Fruit fly (Drosophila melanogaster) whole organism, wandering third instar larva: ENCODE data around the gene mei-217.

Experiments used
- Abd-B ChIP-seq: fragments of >200 bp; optimal IDR thresholded peaks from 2 replicates; lab custom pipeline; 2017; ENCODE audit warnings: missing biosample characterization, missing genetic modification characterization
- CG32264 ChIP-seq: fragments of 200-800 bp; sonication (Bioruptor generic); optimal IDR thresholded peaks from 2 replicates; lab custom pipeline; 2016; ENCODE audit warnings: missing biosample characterization, missing genetic modification characterization
- CG9705 ChIP-seq: fragments of 200-800 bp; sonication (Bioruptor generic); optimal IDR thresholded peaks from 2 replicates; lab custom pipeline; 2018; ENCODE audit warnings: missing biosample characterization, mild to moderate bottlenecking, missing genetic modification characterization
- CrebA ChIP-seq: fragments of 200-800 bp; sonication (Bioruptor generic); optimal IDR thresholded peaks from 2 replicates; lab custom pipeline; 2016; ENCODE audit warnings: missing biosample characterization, mild to moderate bottlenecking, missing genetic modification characterization, borderline replicate concordance
- Dif ChIP-seq: fragments of 200-275, 200-300 bp; sonication (Bioruptor generic); optimal IDR thresholded peaks from 2 replicates; lab custom pipeline; 2018; ENCODE audit warnings: missing biosample characterization, missing genetic modification characterization; ENCODE audit not compliant: partially characterized antibody
- GATAd ChIP-seq: sonication (Bioruptor generic); optimal IDR thresholded peaks from 2 replicates; lab custom pipeline; 2016; ENCODE audit warnings: missing biosample characterization, missing genetic modification characterization
- Hr78 ChIP-seq: fragments of >200 bp; optimal IDR thresholded peaks from 2 replicates; lab custom pipeline; 2017; ENCODE audit warnings: missing biosample characterization, missing genetic modification characterization
- Hr83 ChIP-seq: fragments of 200-300 bp; sonication (Bioruptor generic); optimal IDR thresholded peaks from 2 replicates; lab custom pipeline; 2016; ENCODE audit warnings: missing biosample characterization, mild to moderate bottlenecking, missing genetic modification characterization, moderate library complexity; ENCODE audit not compliant: poor library complexity, severe bottlenecking
- Mio ChIP-seq: sonication (Bioruptor generic); optimal IDR thresholded peaks from 2 replicates; lab custom pipeline; 2016; ENCODE audit warnings: missing biosample characterization, missing genetic modification characterization
- Myc ChIP-seq: fragments of >200 bp; optimal IDR thresholded peaks from 2 replicates; lab custom pipeline; 2017
- N ChIP-seq: fragments of >200 bp; optimal IDR thresholded peaks from 2 replicates; lab custom pipeline; 2018; ENCODE audit warnings: missing biosample characterization, missing external identifiers, missing genetic modification characterization
- OdsH ChIP-seq: fragments of 200-800 bp; sonication (Bioruptor generic); optimal IDR thresholded peaks from 2 replicates; lab custom pipeline; 2016; ENCODE audit warnings: missing biosample characterization, mild to moderate bottlenecking, missing genetic modification characterization
- Rel ChIP-seq, 2 experiments: fragments of 200-800 bp; sonication (Bioruptor generic) in 1 of 2; optimal IDR thresholded peaks; 2 replicates in 1 of 2; 3 replicates in 1 of 2; lab custom pipeline; 2016 to 2019; ENCODE audit warnings: mild to moderate bottlenecking in 2 of 2, missing biosample characterization in 2 of 2, missing genetic modification characterization in 2 of 2, moderate library complexity in 1 of 2
- Sp1 ChIP-seq: fragments of 200-800 bp; sonication (Bioruptor generic); optimal IDR thresholded peaks from 3 replicates; lab custom pipeline; 2019; ENCODE audit warnings: missing biosample characterization, mild to moderate bottlenecking, missing genetic modification characterization, moderate library complexity
- brk ChIP-seq: fragments of 200-800 bp; sonication (Bioruptor generic); optimal IDR thresholded peaks from 2 replicates; lab custom pipeline; 2016; ENCODE audit warnings: missing biosample characterization, mild to moderate bottlenecking, missing genetic modification characterization
- dl ChIP-seq, 2 experiments: fragments of 175-275, 200-275 bp in 1 of 2; fragments of 200-275 bp in 1 of 2; sonication (Bioruptor generic); optimal IDR thresholded peaks; lab custom pipeline; 2018; ENCODE audit warnings: mild to moderate bottlenecking in 2 of 2, missing biosample characterization in 2 of 2, missing genetic modification characterization in 2 of 2, moderate library complexity in 2 of 2; ENCODE audit not compliant: partially characterized antibody in 2 of 2, insufficient read depth in 1 of 2
- dmrt93B ChIP-seq: fragments of 200-800 bp; sonication (Bioruptor generic); optimal IDR thresholded peaks from 2 replicates; lab custom pipeline; 2018; ENCODE audit warnings: missing biosample characterization, mild to moderate bottlenecking, missing genetic modification characterization
- dsf ChIP-seq: sonication (Bioruptor generic); optimal IDR thresholded peaks from 2 replicates; lab custom pipeline; 2016; ENCODE audit warnings: missing biosample characterization, missing genetic modification characterization, borderline replicate concordance
- ey ChIP-seq: fragments of 200-800 bp; sonication (Bioruptor generic); optimal IDR thresholded peaks from 2 replicates; lab custom pipeline; 2016; ENCODE audit warnings: missing biosample characterization, missing genetic modification characterization
- foxo ChIP-seq, 2 experiments: fragments of 200-800 bp; sonication (Bioruptor generic); optimal IDR thresholded peaks; 2 replicates in 1 of 2; 3 replicates in 1 of 2; lab custom pipeline; 2016 to 2017; ENCODE audit warnings: missing biosample characterization in 2 of 2, missing genetic modification characterization in 2 of 2
- h ChIP-seq: fragments of 200-800 bp; sonication (Bioruptor generic); optimal IDR thresholded peaks from 3 replicates; lab custom pipeline; 2016; ENCODE audit warnings: missing biosample characterization, mild to moderate bottlenecking, missing genetic modification characterization
- jim ChIP-seq: fragments of 175-275, 200-325 bp; sonication (Bioruptor generic); optimal IDR thresholded peaks from 2 replicates; lab custom pipeline; 2016; ENCODE audit warnings: missing biosample characterization, mild to moderate bottlenecking, missing genetic modification characterization
- lola ChIP-seq: fragments of >200 bp; optimal IDR thresholded peaks from 2 replicates; lab custom pipeline; 2017; ENCODE audit warnings: missing biosample characterization, missing genetic modification characterization
- pan ChIP-seq: fragments of >200 bp; optimal IDR thresholded peaks from 2 replicates; lab custom pipeline; 2017
- psq ChIP-seq: fragments of 200-800 bp; sonication (Bioruptor generic); optimal IDR thresholded peaks from 3 replicates; lab custom pipeline; 2017; ENCODE audit warnings: missing biosample characterization, mild to moderate bottlenecking, missing genetic modification characterization, moderate library complexity
- rgr ChIP-seq: fragments of 200-800 bp; sonication (Bioruptor generic); optimal IDR thresholded peaks from 3 replicates; lab custom pipeline; 2016; ENCODE audit warnings: missing biosample characterization, mild to moderate bottlenecking, missing genetic modification characterization
- sage ChIP-seq: fragments of 200-800 bp; sonication (Bioruptor generic); optimal IDR thresholded peaks from 2 replicates; lab custom pipeline; 2016; ENCODE audit warnings: missing biosample characterization, mild to moderate bottlenecking, missing genetic modification characterization
- sv ChIP-seq: fragments of 200-800 bp; sonication (Bioruptor generic); optimal IDR thresholded peaks from 3 replicates; lab custom pipeline; 2016; ENCODE audit warnings: missing biosample characterization, missing genetic modification characterization
- tai ChIP-seq: sonication (Bioruptor generic); optimal IDR thresholded peaks from 2 replicates; lab custom pipeline; 2016; ENCODE audit warnings: missing biosample characterization, missing genetic modification characterization
- usp ChIP-seq: fragments of >200 bp; optimal IDR thresholded peaks from 2 replicates; lab custom pipeline; 2017; ENCODE audit warnings: missing biosample characterization, missing genetic modification characterization
- woc ChIP-seq: sonication (Bioruptor generic); optimal IDR thresholded peaks from 2 replicates; lab custom pipeline; 2016; ENCODE audit warnings: missing biosample characterization, mild to moderate bottlenecking, missing genetic modification characterization

The mei-217 gene

DNA sequence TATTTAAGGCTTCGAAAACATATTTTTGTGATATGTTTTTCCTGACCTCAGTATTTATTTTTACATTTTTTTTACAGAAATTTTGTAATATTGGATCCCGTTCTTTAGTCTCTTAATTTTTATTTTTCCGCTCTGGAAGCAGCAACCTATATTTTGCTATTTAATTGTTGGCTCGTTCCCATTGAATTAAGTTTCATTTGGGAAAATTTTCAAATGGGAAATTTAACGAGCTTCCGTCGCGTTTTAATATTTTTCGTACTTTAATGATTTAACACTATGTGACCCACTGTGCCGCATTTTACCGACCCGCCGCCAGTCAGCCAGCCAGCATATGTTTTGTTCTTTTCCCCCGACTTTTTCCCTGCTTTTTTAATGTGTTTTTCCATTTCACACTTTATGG, 31.5 kb downstream of the mei-217 start:
- no peak for TF ChIP-seq Rel (GFP tag; optimal IDR thresholded peaks at IDR 0.05; lab: Kevin White, UChicago)
- no peak for TF ChIP-seq Rel (tag; optimal IDR thresholded peaks at IDR 0.05; lab: Kevin White, UChicago)
- TF ChIP-seq Mio (GFP tag; lab: Kevin White, UChicago) = no peak
- TF ChIP-seq OdsH (GFP tag; lab: Kevin White, UChicago) = no peak
- no peak for TF ChIP-seq dl (GFP tag; optimal IDR thresholded peaks at IDR 0.05; lab: Kevin White, UChicago; ENCODE audit: insufficient read depth in 1 of 2, partially characterized antibody in 2 of 2)
- no peak for TF ChIP-seq usp (GFP tag; lab: Kevin White, UChicago)
- TF ChIP-seq ey = no peak

dm6 chrX:17110556-17111177, 32.1 kb downstream of the mei-217 start:
- TF ChIP-seq dsf (GFP tag; lab: Kevin White, UChicago) (no peak), foxo (GFP tag; optimal IDR thresholded peaks at IDR 0.05; lab: Kevin White, UChicago) (no peak), Hr83 (GFP tag; lab: Kevin White, UChicago) (no peak), lola (GFP tag; lab: Kevin White, UChicago) (no peak), Dif (no peak), CG32264 (no peak), sv (GFP tag; lab: Kevin White, UChicago) (no peak), CrebA (GFP tag; lab: Kevin White, UChicago) (no peak), usp (GFP tag; lab: Kevin White, UChicago) (no peak), dmrt93B (no peak), N (GFP tag; lab: Kevin White, UChicago) (no peak), woc (GFP tag; lab: Kevin White, UChicago) (no peak), tai (GFP tag; lab: Kevin White, UChicago) (no peak), CG9705 (GFP tag; lab: Kevin White, UChicago) (no peak), rgr (GFP tag; lab: Kevin White, UChicago) (no peak), psq (GFP tag; lab: Kevin White, UChicago) (no peak), dl (GFP tag; optimal IDR thresholded peaks at IDR 0.05; lab: Kevin White, UChicago; ENCODE audit: insufficient read depth in 1 of 2, partially characterized antibody in 2 of 2) (no peak)
- TF ChIP-seq, all 38 proteins: peak for 0

DNA sequence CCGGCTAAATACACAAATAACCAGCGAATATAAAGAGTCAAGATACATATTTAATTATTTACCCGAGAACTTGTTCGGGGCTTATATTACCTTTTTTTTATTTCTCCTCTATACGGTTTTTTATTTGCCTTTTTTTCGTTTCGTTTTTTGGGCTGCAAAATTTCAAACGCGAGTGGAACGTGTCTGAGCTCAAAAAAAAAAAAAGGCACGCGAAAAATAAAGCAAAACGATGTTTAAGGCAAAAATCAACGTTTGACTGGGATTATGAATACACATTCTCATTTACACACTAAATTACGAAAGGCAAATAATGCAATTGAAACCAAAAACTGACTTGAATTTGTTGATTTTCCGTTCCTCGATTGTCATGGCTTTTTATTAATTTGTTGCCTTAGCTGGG, 33.1 kb downstream of the mei-217 start:
- TF ChIP-seq foxo (GFP tag; optimal IDR thresholded peaks at IDR 0.05; lab: Kevin White, UChicago) = no peak
- no peak for TF ChIP-seq GATAd (GFP tag; lab: Kevin White, UChicago)
- TF ChIP-seq dl (GFP tag; optimal IDR thresholded peaks at IDR 0.05; lab: Kevin White, UChicago; ENCODE audit: insufficient read depth in 1 of 2, partially characterized antibody in 2 of 2) = no peak
- TF ChIP-seq jim (GFP tag; lab: Kevin White, UChicago) = peak; percentile 36
- peak; percentile 20 for TF ChIP-seq Rel (GFP tag; optimal IDR thresholded peaks at IDR 0.05; lab: Kevin White, UChicago)
- no peak for TF ChIP-seq Rel (tag; optimal IDR thresholded peaks at IDR 0.05; lab: Kevin White, UChicago)
- TF ChIP-seq Mio (GFP tag; lab: Kevin White, UChicago) = no peak
- no peak for TF ChIP-seq brk (GFP tag; lab: Kevin White, UChicago)
- no peak for TF ChIP-seq Hr78
- no peak for TF ChIP-seq sage
- no peak for TF ChIP-seq h (GFP tag; lab: Kevin White, UChicago)
- no peak for TF ChIP-seq woc (GFP tag; lab: Kevin White, UChicago)
- TF ChIP-seq CrebA (GFP tag; lab: Kevin White, UChicago) = peak; percentile 46
- no peak for TF ChIP-seq usp (GFP tag; lab: Kevin White, UChicago)
- TF ChIP-seq pan (lab: Kevin White, UChicago) = no peak
- TF ChIP-seq Abd-B (GFP tag; lab: Kevin White, UChicago) = no peak
- peak; percentile 64 for TF ChIP-seq Sp1 (GFP tag; lab: Kevin White, UChicago)
- TF ChIP-seq sv (GFP tag; lab: Kevin White, UChicago) = no peak
- no peak for TF ChIP-seq Myc

DNA sequence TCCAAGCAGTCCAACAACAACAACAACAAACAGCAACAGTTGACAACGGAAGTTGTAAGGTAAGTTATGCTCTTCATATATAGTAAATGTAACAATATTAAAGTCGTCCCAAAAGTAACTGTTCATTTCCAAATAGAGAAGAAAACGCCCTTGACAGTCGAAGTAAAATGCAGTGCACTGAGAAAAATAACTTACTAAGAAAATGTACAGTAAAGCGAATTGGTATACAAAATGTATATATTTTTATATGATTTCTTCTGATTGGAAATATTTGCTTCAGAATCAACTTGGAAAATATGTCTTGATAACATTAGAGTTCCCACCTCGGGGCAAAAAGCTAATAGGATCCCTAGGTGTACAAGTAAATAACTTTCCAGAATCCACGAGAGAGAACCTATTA, 34.8 kb downstream of the mei-217 start:
- TF ChIP-seq Rel (GFP tag; optimal IDR thresholded peaks at IDR 0.05; lab: Kevin White, UChicago) (no peak), Rel (tag; optimal IDR thresholded peaks at IDR 0.05; lab: Kevin White, UChicago) (no peak), Hr83 (GFP tag; lab: Kevin White, UChicago) (no peak), Sp1 (GFP tag; lab: Kevin White, UChicago) (no peak), tai (GFP tag; lab: Kevin White, UChicago) (no peak), OdsH (GFP tag; lab: Kevin White, UChicago) (no peak), Hr78 (no peak), jim (GFP tag; lab: Kevin White, UChicago) (no peak), GATAd (GFP tag; lab: Kevin White, UChicago) (no peak), Dif (no peak), CG32264 (no peak), h (GFP tag; lab: Kevin White, UChicago) (no peak), ey (no peak), pan (lab: Kevin White, UChicago) (no peak), usp (GFP tag; lab: Kevin White, UChicago) (no peak), dmrt93B (no peak)
